Worm (Caenorhabditis elegans) whole organism, L1 larva: ENCODE measurements around the gene C18A11.1.

Experiments used
- aly-2 ChIP-seq: fragments of 150-350 bp; optimal IDR thresholded peaks from 2 replicates; lab custom pipeline; 2014; ENCODE audit warnings: missing biosample characterization, missing genetic modification characterization
- elt-2 ChIP-seq: sonication (generic microtip); optimal IDR thresholded peaks from 2 replicates; lab custom pipeline; 2016; ENCODE audit warnings: missing genetic modification characterization, mild to moderate bottlenecking, inconsistent platforms, missing compliant biosample characterization, missing genetic modification reagents

DNA sequence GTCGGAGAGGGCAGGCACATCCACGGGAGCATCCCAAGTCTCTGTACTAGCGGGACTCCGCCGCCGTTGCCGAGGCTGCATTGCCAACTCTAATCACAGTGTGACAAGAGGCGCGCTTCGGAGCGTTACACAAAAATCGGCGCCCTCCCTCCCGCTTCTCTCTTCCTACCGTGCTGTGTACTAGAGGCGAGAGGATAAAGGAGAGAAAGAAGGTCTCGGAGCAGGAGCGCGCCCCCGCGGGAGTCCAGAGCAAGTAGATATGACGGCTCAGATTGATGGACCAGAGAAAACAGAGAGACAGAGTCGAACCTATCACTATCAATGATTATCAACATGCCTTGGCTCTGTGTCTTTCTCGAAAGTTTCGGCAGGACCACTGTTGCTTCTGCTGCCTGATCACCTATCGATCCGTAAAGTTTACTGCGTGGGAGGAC lies 16.1 kb upstream of the C18A11.1 start:
- TF ChIP-seq aly-2 (tag; lab: Kevin White, UChicago): no peak
- no peak for TF ChIP-seq elt-2 (tag; lab: Kevin White, UChicago)
